Worm (Caenorhabditis elegans): ENCODE results near the gene vamp-7.

The vamp-7 gene

ce11 chrIV:2602862-2603189, 5.0 kb upstream of the vamp-7 start (continued):
- TF ChIP-seq ZK337.2 (GFP tag; IDR thresholded peaks at IDR 0.05), result 0 out of 2 replicates have a peak, but pooled peaks have one; percentile 18

- TF ChIP-seq D1046.2 (GFP tag; IDR thresholded peaks at IDR 0.05) (no peak), zip-2 (tag; optimal IDR thresholded peaks at IDR 0.05) (no peak), nhr-6 (tag; optimal IDR thresholded peaks at IDR 0.05) (no peak), ZK546.5 (tag; optimal IDR thresholded peaks at IDR 0.05) (no peak), nhr-10 (tag; optimal IDR thresholded peaks at IDR 0.05) (no peak), mep-1 (tag; optimal IDR thresholded peaks at IDR 0.05) (peak; percentile 2), daf-12 (tag; optimal IDR thresholded peaks at IDR 0.05) (no peak), nhr-28 (tag; optimal IDR thresholded peaks at IDR 0.05) (no peak), nhr-41 (GFP tag; IDR thresholded peaks at IDR 0.05) (peak; percentile 33; the same call in 1 of the 2 replicates), hlh-11 (tag; optimal IDR thresholded peaks at IDR 0.05) (peak; percentile 81), ceh-32 (tag; optimal IDR thresholded peaks at IDR 0.05; ENCODE audit: poor library complexity) (no peak), rbr-2 (tag; optimal IDR thresholded peaks at IDR 0.05) (no peak), lin-13 (GFP tag; optimal IDR thresholded peaks at IDR 0.05) (peak; percentile 48), hlh-30 (tag; optimal IDR thresholded peaks at IDR 0.05; ENCODE audit: insufficient read depth) (peak; percentile 89), Y48G9A.11 (GFP tag; IDR thresholded peaks at IDR 0.05) (peak; percentile 57; the same call in 1 of the 2 replicates), lim-7 (GFP tag; IDR thresholded peaks at IDR 0.05) (0 out of 2 replicates have a peak, but pooled peaks have one; percentile 31), aha-1 (tag) (peak; percentile 94), set-16 (GFP tag; IDR thresholded peaks at IDR 0.05) (peak; percentile 74), ZK337.2 (GFP tag; IDR thresholded peaks at IDR 0.05) (no peak), ctbp-1 (GFP tag; IDR thresholded peaks at IDR 0.05) (no peak), zip-11 (GFP tag; IDR thresholded peaks at IDR 0.05) (no peak), lsy-2 (tag; optimal IDR thresholded peaks at IDR 0.05) (peak in 1 of 2 experiments; percentile 46), mxl-3 (GFP tag; optimal IDR thresholded peaks at IDR 0.05) (no peak), snpc-1.2 (GFP tag; IDR thresholded peaks at IDR 0.05) (peak; percentile 53), gei-8 (GFP tag; optimal IDR thresholded peaks at IDR 0.05) (no peak), madf-5 (GFP tag; IDR thresholded peaks at IDR 0.05) (no peak), nhr-77 (tag; optimal IDR thresholded peaks at IDR 0.05) (peak; percentile 31), ceh-20 (GFP tag; IDR thresholded peaks at IDR 0.05) (no peak; the same call in 1 of the 2 replicates), lin-38 (GFP tag; IDR thresholded peaks at IDR 0.05) (peak; percentile 37), nhr-111 (GFP tag; optimal IDR thresholded peaks at IDR 0.05) (no peak), mdl-1 (tag; optimal IDR thresholded peaks at IDR 0.05) (no peak), ama-1 (optimal IDR thresholded peaks at IDR 0.05) (peak; percentile 28), dmd-6 (GFP tag; IDR thresholded peaks at IDR 0.05) (peak; percentile 23; the same call in 1 of the 2 replicates), daf-16 (GFP tag; optimal IDR thresholded peaks at IDR 0.05) (no peak), daf-16 (tag; optimal IDR thresholded peaks at IDR 0.05) (peak; percentile 15), dve-1 (tag; optimal IDR thresholded peaks at IDR 0.05; ENCODE audit: insufficient read depth) (peak; percentile 25), egl-43 (GFP tag; IDR thresholded peaks at IDR 0.05) (no peak), pha-4 (GFP tag; IDR thresholded peaks at IDR 0.05) (no peak), pha-4 (tag; optimal IDR thresholded peaks at IDR 0.05) (no peak), Y5F2A.4 (GFP tag; optimal IDR thresholded peaks at IDR 0.05) (no peak), T26A8.4 (GFP tag; IDR thresholded peaks at IDR 0.05) (no peak), nhr-11 (tag; optimal IDR thresholded peaks at IDR 0.05) (no peak), nhr-102 (tag; optimal IDR thresholded peaks at IDR 0.05) (no peak), cey-2 (tag; optimal IDR thresholded peaks at IDR 0.05; ENCODE audit: borderline replicate concordance, insufficient read depth) (no peak)
These were observed 4.3 kb upstream of the vamp-7 start for ce11 chrIV:2603556-2604021.

Data from whole organism, L4 larva.